Worm (Caenorhabditis elegans): ENCODE data around the gene CC8.3.

Gene CC8.3

DNA sequence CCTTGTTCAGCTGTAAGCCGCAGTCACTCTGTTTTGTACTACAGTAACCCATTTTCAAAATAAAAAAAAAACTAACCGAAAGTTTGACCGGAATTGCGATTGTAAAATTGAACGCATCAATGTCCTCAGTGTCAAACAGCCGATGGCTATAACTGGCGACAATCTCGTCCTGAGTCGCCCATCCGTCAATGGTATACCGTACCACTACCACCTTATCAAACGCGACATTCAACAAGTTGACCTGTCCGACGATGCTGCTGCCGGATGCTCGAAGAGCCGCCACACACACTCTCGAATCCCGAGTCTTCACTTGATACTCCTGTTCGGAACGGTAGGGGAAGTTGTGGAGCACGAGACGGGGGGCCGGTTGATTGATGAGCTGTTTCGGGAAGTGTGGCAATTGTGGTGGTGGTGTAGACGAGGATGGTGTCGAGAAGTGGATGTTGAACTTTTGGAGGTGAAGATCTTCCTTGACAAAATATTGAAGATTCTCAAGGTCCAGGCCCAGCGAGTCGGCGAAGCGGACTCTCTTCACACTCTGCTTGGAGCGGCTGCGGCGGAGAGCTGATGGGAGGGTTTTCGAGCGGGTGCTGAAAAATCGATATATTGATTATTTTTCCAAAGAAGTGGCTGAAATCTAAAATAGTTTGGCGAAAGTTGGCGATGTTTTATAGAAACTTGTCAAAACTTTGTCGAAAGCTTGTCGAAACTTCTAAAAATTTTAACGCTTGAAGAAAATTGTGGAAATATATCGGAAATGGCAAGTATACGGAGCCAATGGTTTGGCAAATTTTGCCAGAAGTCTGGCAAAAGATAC is 4.5 kb upstream of the CC8.3 start:
- no peak for TF ChIP-seq mls-2 (tag; optimal IDR thresholded peaks at IDR 0.05)

- TF ChIP-seq ztf-11 (tag; optimal IDR thresholded peaks at IDR 0.05) = no peak
- no peak for TF ChIP-seq ces-1 (GFP tag; optimal IDR thresholded peaks at IDR 0.05)
- no peak for TF ChIP-seq ceh-39 (tag; optimal IDR thresholded peaks at IDR 0.05)
Measured at ce11 chrIV:3645487-3645886, 3.4 kb upstream of the CC8.3 start.

ce11 chrIV:3644863-3645378 is 2.8 kb upstream of the CC8.3 start:
- no peak for TF ChIP-seq mls-2 (tag; optimal IDR thresholded peaks at IDR 0.05)
- no peak for TF ChIP-seq blmp-1 (tag; optimal IDR thresholded peaks at IDR 0.05)
- no peak for TF ChIP-seq ztf-11 (tag; optimal IDR thresholded peaks at IDR 0.05)
- TF ChIP-seq lsy-2 (tag; optimal IDR thresholded peaks at IDR 0.05) = no peak
- TF ChIP-seq ces-1 (GFP tag; optimal IDR thresholded peaks at IDR 0.05) = no peak
- no peak for TF ChIP-seq elt-3 (tag; optimal IDR thresholded peaks at IDR 0.05)
- no peak for TF ChIP-seq hlh-1 (tag; optimal IDR thresholded peaks at IDR 0.05)
- no peak for TF ChIP-seq nhr-28 (tag; optimal IDR thresholded peaks at IDR 0.05)
- TF ChIP-seq ham-2 (GFP tag; optimal IDR thresholded peaks at IDR 0.05) = no peak
- no peak for TF ChIP-seq elt-1 (tag; optimal IDR thresholded peaks at IDR 0.05; ENCODE audit: borderline replicate concordance, insufficient read depth)
- TF ChIP-seq unc-120 (tag; optimal IDR thresholded peaks at IDR 0.05; ENCODE audit: poor library complexity, severe bottlenecking) = no peak
- no peak for TF ChIP-seq nhr-12 (tag; optimal IDR thresholded peaks at IDR 0.05)
- TF ChIP-seq tbx-8 (GFP tag; optimal IDR thresholded peaks at IDR 0.05) = no peak
- no peak for TF ChIP-seq ceh-83 (GFP tag; optimal IDR thresholded peaks at IDR 0.05)
- TF ChIP-seq mep-1 (tag; optimal IDR thresholded peaks at IDR 0.05) = no peak
- no peak for TF ChIP-seq nhr-76 (tag; optimal IDR thresholded peaks at IDR 0.05)
- no peak for TF ChIP-seq sptf-1 (tag; optimal IDR thresholded peaks at IDR 0.05)
- TF ChIP-seq pha-4 (tag; optimal IDR thresholded peaks at IDR 0.05) = no peak
- no peak for TF ChIP-seq flh-1 (GFP tag; optimal IDR thresholded peaks at IDR 0.05)
- TF ChIP-seq drap-1 (GFP tag; optimal IDR thresholded peaks at IDR 0.05) = no peak

DNA sequence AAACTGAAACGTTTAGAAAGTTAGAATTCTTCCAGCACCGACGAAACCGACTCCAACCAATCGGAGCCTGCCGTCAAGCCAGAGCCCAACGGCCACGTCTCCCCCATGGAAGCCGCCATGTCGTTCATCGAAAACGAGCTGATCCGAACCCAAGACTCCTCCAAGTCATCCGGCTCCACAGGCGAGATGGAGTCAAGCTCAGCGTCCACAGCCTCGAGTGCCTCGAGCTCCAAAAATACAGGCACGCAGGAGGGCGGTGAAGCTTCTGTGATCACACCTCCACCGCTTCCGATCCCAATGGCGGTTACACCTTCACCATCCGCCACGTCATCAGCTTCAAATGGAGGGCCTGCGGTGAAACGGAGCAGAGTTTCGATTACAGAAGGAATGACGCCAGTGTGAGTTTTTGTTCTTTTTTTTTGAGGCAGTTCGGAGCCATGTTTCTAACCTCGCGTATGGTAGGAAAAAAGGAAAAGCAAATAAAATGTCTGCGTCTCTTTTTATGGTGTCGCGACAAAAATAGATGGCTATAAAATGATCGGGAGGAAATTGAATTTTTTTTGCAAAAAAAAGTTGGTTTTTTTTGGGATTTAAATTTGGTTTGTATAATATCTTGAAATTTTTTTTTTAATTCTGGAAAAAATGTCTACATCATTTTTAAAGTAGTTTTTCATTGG is 3.7 kb downstream of the CC8.3 start:
- TF ChIP-seq nhr-28 (tag; optimal IDR thresholded peaks at IDR 0.05) (no peak), unc-62 (GFP tag; optimal IDR thresholded peaks at IDR 0.05) (no peak), elt-3 (tag; optimal IDR thresholded peaks at IDR 0.05) (no peak), drap-1 (GFP tag; optimal IDR thresholded peaks at IDR 0.05) (no peak), cnd-1 (tag; optimal IDR thresholded peaks at IDR 0.05) (no peak), sem-2 (GFP tag; optimal IDR thresholded peaks at IDR 0.05) (no peak), ceh-39 (tag; optimal IDR thresholded peaks at IDR 0.05) (no peak), flh-1 (GFP tag; optimal IDR thresholded peaks at IDR 0.05) (no peak), mep-1 (tag; optimal IDR thresholded peaks at IDR 0.05) (no peak)

- TF ChIP-seq ceh-83 (GFP tag; optimal IDR thresholded peaks at IDR 0.05) (no peak), sptf-1 (tag; optimal IDR thresholded peaks at IDR 0.05) (peak; percentile 56), zip-8 (tag; optimal IDR thresholded peaks at IDR 0.05) (no peak), drap-1 (GFP tag; optimal IDR thresholded peaks at IDR 0.05) (peak; percentile 42), mls-2 (tag; optimal IDR thresholded peaks at IDR 0.05) (peak; percentile 32), nhr-237 (tag; optimal IDR thresholded peaks at IDR 0.05) (peak; percentile 51), pha-4 (tag; optimal IDR thresholded peaks at IDR 0.05) (peak; percentile 51), M03D4.4 (tag; optimal IDR thresholded peaks at IDR 0.05) (no peak), flh-1 (GFP tag; optimal IDR thresholded peaks at IDR 0.05) (peak; percentile 34)
Measured at ce11 chrIV:3636528-3637129, 5.5 kb downstream of the CC8.3 start, which contains the start of gene madf-9. TSS of gene madf-9 (plus strand) at chrIV:3637079.

Data from whole organism, mixed stage, embryonic.